Worm (Caenorhabditis elegans) whole organism, L1 larva: ENCODE data around the gene sqst-3.

Experiments
- aly-2 ChIP-seq: fragments of 150-350 bp; optimal IDR thresholded peaks from 2 replicates; lab custom pipeline; 2014; ENCODE audit warnings: missing biosample characterization, missing genetic modification characterization
- ces-1 ChIP-seq: fragments of 150-350 bp; optimal IDR thresholded peaks from 2 replicates; lab custom pipeline; 2014; ENCODE audit warnings: missing biosample characterization, missing genetic modification reagents, missing genetic modification characterization
- dsc-1 ChIP-seq: sonication (generic microtip); optimal IDR thresholded peaks from 2 replicates; lab custom pipeline; 2016; ENCODE audit warnings: mild to moderate bottlenecking, missing genetic modification characterization, missing compliant biosample characterization
- egl-27 ChIP-seq, 2 experiments: fragments of 150-350 bp in 1 of 2; sonication (generic microtip); optimal IDR thresholded peaks; 3 replicates each; lab custom pipeline; 2017 to 2018; ENCODE audit warnings: missing biosample characterization in 2 of 2, missing genetic modification characterization in 2 of 2, missing genetic modification reagents in 2 of 2
- elt-2 ChIP-seq: sonication (generic microtip); optimal IDR thresholded peaks from 2 replicates; lab custom pipeline; 2016; ENCODE audit warnings: missing genetic modification characterization, mild to moderate bottlenecking, inconsistent platforms, missing compliant biosample characterization, missing genetic modification reagents
- fkh-8 ChIP-seq: sonication (generic microtip); optimal IDR thresholded peaks from 2 replicates; lab custom pipeline; 2016; ENCODE audit warnings: mild to moderate bottlenecking, missing genetic modification characterization, missing compliant biosample characterization
- hpl-2 ChIP-seq: fragments of 150-350 bp; optimal IDR thresholded peaks from 2 replicates; lab custom pipeline; 2014; ENCODE audit warnings: missing biosample characterization, missing genetic modification reagents, missing genetic modification characterization
- jun-1 ChIP-seq: fragments of 150-350 bp; optimal IDR thresholded peaks from 2 replicates; lab custom pipeline; 2014; ENCODE audit warnings: missing biosample characterization, missing genetic modification reagents, missing genetic modification characterization
- lin-13 ChIP-seq: fragments of 150-350 bp; optimal IDR thresholded peaks from 2 replicates; lab custom pipeline; 2014; ENCODE audit warnings: missing biosample characterization, missing genetic modification reagents, missing genetic modification characterization
- lin-39 ChIP-seq: fragments of 150-350 bp; optimal IDR thresholded peaks from 2 replicates; lab custom pipeline; 2014; ENCODE audit warnings: missing biosample characterization, missing genetic modification reagents, missing genetic modification characterization
- nhr-47 ChIP-seq: sonication (generic microtip); optimal IDR thresholded peaks from 2 replicates; lab custom pipeline; 2016; ENCODE audit warnings: mild to moderate bottlenecking, missing genetic modification characterization, moderate library complexity, missing compliant biosample characterization
- nhr-71 ChIP-seq: sonication (generic microtip); optimal IDR thresholded peaks from 2 replicates; lab custom pipeline; 2016; ENCODE audit warnings: mild to moderate bottlenecking, missing genetic modification characterization, moderate library complexity, missing compliant biosample characterization
- zag-1 ChIP-seq: fragments of 150-350 bp; optimal IDR thresholded peaks from 2 replicates; lab custom pipeline; 2014; ENCODE audit warnings: missing biosample characterization, missing genetic modification characterization

ce11 chrV:19211795-19212194 lies 18.8 kb upstream of the sqst-3 start, which contains the start of gene nhr-79:
- TF ChIP-seq nhr-47 (tag; lab: Kevin White, UChicago) (no peak), aly-2 (tag; lab: Kevin White, UChicago) (no peak), ces-1 (no peak), fkh-8 (tag; lab: Kevin White, UChicago) (no peak), elt-2 (tag; lab: Kevin White, UChicago) (no peak), zag-1 (tag; lab: Kevin White, UChicago) (no peak), jun-1 (tag; lab: Kevin White, UChicago) (no peak), lin-39 (tag; lab: Kevin White, UChicago) (no peak), dsc-1 (tag; lab: Kevin White, UChicago) (no peak), lin-13 (no peak), hpl-2 (GFP tag; lab: Kevin White, UChicago) (no peak), nhr-71 (tag; lab: Kevin White, UChicago) (no peak), egl-27 (tag; optimal IDR thresholded peaks at IDR 0.05; lab: Kevin White, UChicago) (no peak)
